Worm (Caenorhabditis elegans) whole organism, midembryonic: Measurements from ENCODE around the gene F36H12.17.

ENCODE experiments used
- flt-1 ChIP-seq: fragments of 200-800 bp; sonication (Bioruptor generic); IDR thresholded peaks from 2 replicates; pipeline ENCODE4 v1.3.6; 2022; ENCODE audit warnings: missing genetic modification characterization, missing compliant biosample characterization
- klf-2 ChIP-seq: fragments of 200-800 bp; sonication (Bioruptor generic); conservative IDR thresholded peaks from 2 replicates; pipeline ENCODE4 v1.3.6; 2022; ENCODE audit warnings: missing genetic modification reagents, missing genetic modification characterization, missing compliant biosample characterization
- med-1 ChIP-seq: sonication (generic microtip); optimal IDR thresholded peaks from 2 replicates; lab custom pipeline; 2017; ENCODE audit warnings: missing genetic modification characterization, mild to moderate bottlenecking, missing compliant biosample characterization, antibody characterized with exemption, missing genetic modification reagents; ENCODE audit not compliant: insufficient read depth
- ztf-23 ChIP-seq: fragments of 200-800 bp; sonication (Bioruptor generic); IDR thresholded peaks from 2 replicates; pipeline ENCODE4 v1.3.6; 2022; ENCODE audit warnings: missing genetic modification reagents, missing genetic modification characterization, missing compliant biosample characterization

DNA sequence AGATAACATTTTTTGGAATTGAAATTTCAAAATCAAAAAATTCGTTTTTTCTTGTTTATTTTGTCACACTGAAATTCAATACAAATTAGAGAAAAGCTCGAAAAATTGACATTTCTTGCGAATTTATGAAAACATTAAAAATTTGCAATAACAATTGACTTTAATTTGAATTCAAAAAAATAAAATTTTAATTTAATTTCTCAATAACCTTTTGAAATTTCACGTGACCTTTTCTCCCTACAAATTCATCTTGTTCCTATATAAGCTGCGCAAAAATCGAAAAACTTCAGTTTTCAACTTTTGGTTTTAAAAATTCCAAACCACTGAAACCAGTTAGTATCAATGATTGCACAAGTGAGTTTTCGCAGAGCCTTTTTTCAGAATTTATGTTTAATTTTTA is 8.8 kb downstream of the F36H12.17 start, which contains the start of gene F36H12.4:
- TF ChIP-seq klf-2: no peak
- no peak for TF ChIP-seq med-1 (GFP tag; lab: Kevin White, UChicago)
- TF ChIP-seq flt-1 (GFP tag; lab: Robert Waterston, UW): no peak
- TF ChIP-seq ztf-23 (GFP tag; lab: Robert Waterston, UW): no peak
